Worm (Caenorhabditis elegans): ENCODE data around the gene cal-4.

Gene cal-4

ce11 chrIV:10483607-10484117 is 37.5 kb upstream of the cal-4 start, which contains the start of the genes F01D4.5 and ced-5 (continued):
- TF ChIP-seq unc-30 (tag; optimal IDR thresholded peaks at IDR 0.05): no peak
- peak; percentile 74 for TF ChIP-seq lin-15B (tag; optimal IDR thresholded peaks at IDR 0.05)
- peak; percentile 92 for TF ChIP-seq nhr-19 (GFP tag; conservative IDR thresholded peaks at IDR 0.05)
- peak; percentile 58 for TF ChIP-seq ztf-4 (tag; optimal IDR thresholded peaks at IDR 0.05)
- TF ChIP-seq dpl-1 (GFP tag; optimal IDR thresholded peaks at IDR 0.05): peak; percentile 56 to 80 (median 80)
- TF ChIP-seq nhr-77 (tag; optimal IDR thresholded peaks at IDR 0.05): no peak
- TF ChIP-seq lin-35 (GFP tag; optimal IDR thresholded peaks at IDR 0.05): peak; percentile 70 to 86
- TF ChIP-seq nhr-12 (tag; optimal IDR thresholded peaks at IDR 0.05): no peak
- TF ChIP-seq aha-1 (tag; optimal IDR thresholded peaks at IDR 0.05): no peak
- TF ChIP-seq nhr-76 (tag; optimal IDR thresholded peaks at IDR 0.05): no peak
- TF ChIP-seq ceh-63 (GFP tag; optimal IDR thresholded peaks at IDR 0.05): peak; percentile 46
- TF ChIP-seq unc-86 (tag; optimal IDR thresholded peaks at IDR 0.05): peak; percentile 77
- peak; percentile 95 for TF ChIP-seq tbx-2 (tag; optimal IDR thresholded peaks at IDR 0.05)
- peak in 1 of 2 experiments; percentile 70 for TF ChIP-seq mdl-1 (tag; optimal IDR thresholded peaks at IDR 0.05)
- peak; percentile 94 for TF ChIP-seq Y116A8C.19 (tag; optimal IDR thresholded peaks at IDR 0.05; ENCODE audit: borderline replicate concordance)
- TF ChIP-seq hpl-2 (GFP tag; optimal IDR thresholded peaks at IDR 0.05): no peak
- peak; percentile 88 for TF ChIP-seq ceh-8 (GFP tag; optimal IDR thresholded peaks at IDR 0.05)
- TF ChIP-seq lsy-2 (tag; optimal IDR thresholded peaks at IDR 0.05): peak; percentile 81 to 85
- TF ChIP-seq nhr-47 (tag; optimal IDR thresholded peaks at IDR 0.05): peak; percentile 94
- peak; percentile 99 for TF ChIP-seq irx-1 (tag; optimal IDR thresholded peaks at IDR 0.05)
- peak; percentile 87 for TF ChIP-seq mab-9 (GFP tag; IDR thresholded peaks at IDR 0.05)
- TF ChIP-seq pqm-1 (tag; optimal IDR thresholded peaks at IDR 0.05): no peak
- TF ChIP-seq egl-27 (tag; optimal IDR thresholded peaks at IDR 0.05): no peak
- TF ChIP-seq ets-5 (GFP tag; IDR thresholded peaks at IDR 0.05): no peak
- TF ChIP-seq C04F5.9 (tag; optimal IDR thresholded peaks at IDR 0.05): peak; percentile 92
- TF ChIP-seq ceh-88 (GFP tag; IDR thresholded peaks at IDR 0.05): peak; percentile 79
- peak; percentile 96 for TF ChIP-seq sox-4 (tag; optimal IDR thresholded peaks at IDR 0.05)
- TF ChIP-seq blmp-1 (tag; optimal IDR thresholded peaks at IDR 0.05): peak; percentile 54
- peak; percentile 40 for TF ChIP-seq hlh-17 (GFP tag; optimal IDR thresholded peaks at IDR 0.05; ENCODE audit: borderline replicate concordance)
- TF ChIP-seq nhr-84 (tag; optimal IDR thresholded peaks at IDR 0.05): no peak
- peak; percentile 98 for TF ChIP-seq lir-3 (tag; optimal IDR thresholded peaks at IDR 0.05; ENCODE audit: poor library complexity)
- TF ChIP-seq isw-1 (GFP tag; IDR thresholded peaks at IDR 0.05): peak; percentile 79
- TF ChIP-seq lin-39 (tag; optimal IDR thresholded peaks at IDR 0.05): peak; percentile 72
- TF ChIP-seq ceh-82 (tag; optimal IDR thresholded peaks at IDR 0.05): peak; percentile 56 to 65 (median 63)
- TF ChIP-seq sptf-1 (tag; optimal IDR thresholded peaks at IDR 0.05): no peak
- peak; percentile 83 for TF ChIP-seq sup-37 (GFP tag; optimal IDR thresholded peaks at IDR 0.05)
- peak; percentile 84 for TF ChIP-seq fkh-8 (tag; optimal IDR thresholded peaks at IDR 0.05)
- peak; percentile 83 for TF ChIP-seq snpc-4 (tag; optimal IDR thresholded peaks at IDR 0.05)
- peak; percentile 36 for TF ChIP-seq unc-130 (tag; optimal IDR thresholded peaks at IDR 0.05)
- TF ChIP-seq swsn-7 (tag; optimal IDR thresholded peaks at IDR 0.05): peak; percentile 90
- no peak for TF ChIP-seq alr-1 (tag; optimal IDR thresholded peaks at IDR 0.05; ENCODE audit: borderline replicate concordance)
- no peak for TF ChIP-seq nhr-11 (tag; optimal IDR thresholded peaks at IDR 0.05)
- TF ChIP-seq C34B4.2 (tag; optimal IDR thresholded peaks at IDR 0.05): peak; percentile 35
- TF ChIP-seq zag-1 (tag; optimal IDR thresholded peaks at IDR 0.05): no peak
- TF ChIP-seq lin-14 (GFP tag; optimal IDR thresholded peaks at IDR 0.05): peak; percentile 92
- peak; percentile 94 for TF ChIP-seq hlh-4 (tag; optimal IDR thresholded peaks at IDR 0.05)
- TF ChIP-seq elt-3 (tag; optimal IDR thresholded peaks at IDR 0.05): peak in 3 of 6 experiments; percentile 5 to 77 (median 41)
- TF ChIP-seq grh-1 (GFP tag; IDR thresholded peaks at IDR 0.05): peak; percentile 68
- peak; percentile 95 for TF ChIP-seq pax-3 (tag; optimal IDR thresholded peaks at IDR 0.05)
- peak; percentile 56 for TF ChIP-seq aly-2 (tag; optimal IDR thresholded peaks at IDR 0.05)
- TF ChIP-seq ces-1 (GFP tag; optimal IDR thresholded peaks at IDR 0.05): no peak
- peak; percentile 4 for TF ChIP-seq vab-15 (tag; optimal IDR thresholded peaks at IDR 0.05)
